Worm (Caenorhabditis elegans): ENCODE results near the gene asp-4.

ce11 chrX:13237102-13237501 lies 15.8 kb upstream of the asp-4 start, which contains the start of gene K08H2.3:
- TF ChIP-seq lir-1 (GFP tag; conservative IDR thresholded peaks at IDR 0.05), result no peak
- TF ChIP-seq lsy-27 (tag; optimal IDR thresholded peaks at IDR 0.05; ENCODE audit: borderline replicate concordance, insufficient read depth), result no peak

Data from whole organism, young adult.